Worm (Caenorhabditis elegans) whole organism, L4/young adult: ENCODE data around the gene Y54G2A.76.

Experiments
- dao-5 ChIP-seq: sonication (generic microtip); optimal IDR thresholded peaks from 2 replicates; lab custom pipeline; 2016; ENCODE audit warnings: missing genotype, missing genetic modification characterization, moderate library complexity, missing compliant biosample characterization
- him-1 ChIP-seq: sonication (generic microtip); optimal IDR thresholded peaks from 2 replicates; lab custom pipeline; 2016; ENCODE audit warnings: missing genotype, missing genetic modification reagents, missing genetic modification characterization, missing compliant biosample characterization

- TF ChIP-seq him-1 (tag; lab: Kevin White, UChicago) = no peak
- TF ChIP-seq dao-5 = no peak
Observed at ce11 chrIV:2802193-2802592, 7.0 kb upstream of the Y54G2A.76 start.
